Fruit fly (Drosophila melanogaster): Measurements from ENCODE around the gene CG8519.

Gene CG8519

DNA sequence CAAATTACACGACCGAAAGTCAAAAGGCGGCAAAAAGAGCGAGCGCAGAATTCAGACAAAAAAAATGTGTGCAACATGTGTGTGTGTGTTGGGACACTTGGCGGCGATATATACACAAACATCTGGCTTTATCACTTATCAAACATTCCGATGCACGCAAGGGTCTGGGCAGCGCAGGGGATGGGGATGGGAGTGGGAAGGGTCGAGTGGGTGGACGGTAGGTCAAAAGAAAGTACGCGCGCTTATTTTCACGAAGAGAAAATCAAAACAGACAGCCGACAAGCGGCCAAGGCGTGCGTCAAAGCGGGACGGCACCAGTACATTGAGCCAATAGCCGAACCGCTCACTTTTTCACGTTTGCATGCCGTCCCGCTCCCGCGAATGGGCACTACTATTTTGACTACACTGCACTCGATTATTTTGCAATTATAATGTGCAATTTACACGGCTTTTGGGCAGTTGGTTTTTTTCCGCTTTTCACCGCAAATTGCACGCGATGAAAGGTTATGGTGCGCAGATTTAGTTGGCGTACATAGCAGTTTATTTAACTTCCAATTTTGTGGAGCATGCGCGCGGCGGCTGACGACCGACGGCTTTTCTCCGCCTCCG, 37.6 kb downstream of the CG8519 start (continued):
- TF ChIP-seq hth (optimal IDR thresholded peaks at IDR 0.05) = no peak
- peak; percentile 49; the same call in 2 of the 3 replicates for TF ChIP-seq ci (GFP tag; IDR thresholded peaks at IDR 0.05)
- no peak for TF ChIP-seq tx (GFP tag; optimal IDR thresholded peaks at IDR 0.05)
- peak; percentile 93 for TF ChIP-seq Nf-YC (tag; optimal IDR thresholded peaks at IDR 0.05)
- no peak for TF ChIP-seq sima (GFP tag; optimal IDR thresholded peaks at IDR 0.05)
- peak; percentile 100 for TF ChIP-seq twi (tag; optimal IDR thresholded peaks at IDR 0.05)
- TF ChIP-seq crp (GFP tag; optimal IDR thresholded peaks at IDR 0.05) = peak in 1 of 2 experiments; percentile 24
- TF ChIP-seq Atf-2 (GFP tag; optimal IDR thresholded peaks at IDR 0.05) = no peak
- peak; percentile 97 for TF ChIP-seq sr (GFP tag; IDR thresholded peaks at IDR 0.05)
- peak; percentile 99 for TF ChIP-seq psq (GFP tag; optimal IDR thresholded peaks at IDR 0.05)
- no peak for TF ChIP-seq Trl (optimal IDR thresholded peaks at IDR 0.05)
- TF ChIP-seq Trl (GFP tag; optimal IDR thresholded peaks at IDR 0.05) = peak; percentile 3
- peak; percentile 79 for TF ChIP-seq CG32767 (GFP tag; IDR thresholded peaks at IDR 0.05)
- TF ChIP-seq zen2 (GFP tag; IDR thresholded peaks at IDR 0.05; ENCODE audit: partially characterized antibody) = peak; percentile 49; the same call in 2 of the 3 replicates
- no peak for TF ChIP-seq Xbp1 (GFP tag; optimal IDR thresholded peaks at IDR 0.05)
- peak; percentile 54 for TF ChIP-seq CHES-1-like (GFP tag; optimal IDR thresholded peaks at IDR 0.05)

DNA sequence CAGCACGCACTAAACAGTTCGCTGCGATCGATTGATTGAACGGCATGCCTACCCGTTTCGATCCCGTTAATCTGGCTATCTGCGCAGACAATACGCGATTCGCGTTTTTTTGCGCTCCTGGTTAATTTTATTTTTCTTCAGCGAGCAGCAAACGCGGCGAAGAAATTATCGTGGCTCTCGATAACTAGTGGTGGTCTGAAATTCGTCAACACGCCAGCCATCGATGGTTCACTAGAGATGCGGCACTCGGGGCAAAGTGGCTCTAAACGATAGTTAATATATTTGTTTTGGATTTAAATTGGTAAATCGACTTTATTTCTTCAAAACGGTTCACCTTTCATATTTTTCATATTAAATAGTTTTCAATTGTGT, 38.3 kb downstream of the CG8519 start, which contains the start of gene dikar:
Gene dikar, minus strand, starts transcription at position 191 of the 372 bp plus-strand sequence.
- TF ChIP-seq Stat92E (GFP tag; optimal IDR thresholded peaks at IDR 0.05) (peak in 1 of 3 experiments; percentile 20), amos (GFP tag; IDR thresholded peaks at IDR 0.05; ENCODE audit: partially characterized antibody) (peak; percentile 92), Dll (GFP tag; IDR thresholded peaks at IDR 0.05; ENCODE audit: partially characterized antibody) (peak; percentile 74), Hsf (GFP tag; optimal IDR thresholded peaks at IDR 0.05) (peak; percentile 43), CG13287 (GFP tag; IDR thresholded peaks at IDR 0.05; ENCODE audit: partially characterized antibody) (peak; percentile 73), her (GFP tag; optimal IDR thresholded peaks at IDR 0.05) (no peak), lola (GFP tag; optimal IDR thresholded peaks at IDR 0.05) (peak in 1 of 3 experiments; percentile 61), Ets65A (GFP tag) (peak; percentile 94), dmrt99B (tag; optimal IDR thresholded peaks at IDR 0.05) (no peak), Nf-YB (GFP tag; optimal IDR thresholded peaks at IDR 0.05) (no peak), CHES-1-like (GFP tag; optimal IDR thresholded peaks at IDR 0.05) (peak; percentile 28), vvl (GFP tag; IDR thresholded peaks at IDR 0.05) (peak; percentile 82), CG3726 (GFP tag; IDR thresholded peaks at IDR 0.05) (no peak), Ravus (GFP tag; IDR thresholded peaks at IDR 0.05) (no peak), CG42726 (GFP tag; IDR thresholded peaks at IDR 0.05; ENCODE audit: partially characterized antibody) (peak; percentile 81), CG3281 (GFP tag; optimal IDR thresholded peaks at IDR 0.05) (peak; percentile 4), mld (GFP tag; IDR thresholded peaks at IDR 0.05; ENCODE audit: partially characterized antibody) (peak; percentile 56; the same call in 1 of the 3 replicates), CG9876 (GFP tag; optimal IDR thresholded peaks at IDR 0.05) (no peak), CG11504 (tag; optimal IDR thresholded peaks at IDR 0.05) (no peak), CG32767 (GFP tag; IDR thresholded peaks at IDR 0.05) (no peak; the same call in 1 of the 2 replicates), CG7271 (tag; optimal IDR thresholded peaks at IDR 0.05) (no peak), otp (GFP tag; IDR thresholded peaks at IDR 0.05) (peak; percentile 36; the same call in 1 of the 3 replicates), CG34376 (GFP tag; optimal IDR thresholded peaks at IDR 0.05) (peak; percentile 10), CG14014 (GFP tag; IDR thresholded peaks at IDR 0.05) (peak; percentile 79), Bdp1 (GFP tag; optimal IDR thresholded peaks at IDR 0.05) (no peak), ara (GFP tag; IDR thresholded peaks at IDR 0.05) (peak; percentile 50; the same call in 1 of the 2 replicates), CG6791 (GFP tag; IDR thresholded peaks at IDR 0.05; ENCODE audit: partially characterized antibody) (peak; percentile 91), CG6813 (GFP tag; optimal IDR thresholded peaks at IDR 0.05) (no peak), CG6175 (GFP tag; IDR thresholded peaks at IDR 0.05) (0 out of 3 replicates have a peak, but pooled peaks have one; percentile 45), CG3847 (GFP tag; IDR thresholded peaks at IDR 0.05) (peak; percentile 63), CG11696 (GFP tag; IDR thresholded peaks at IDR 0.05) (no peak), sens-2 (GFP tag; IDR thresholded peaks at IDR 0.05) (no peak), ttk (GFP tag; IDR thresholded peaks at IDR 0.05) (peak; percentile 48; the same call in 1 of the 2 replicates), Lim3 (GFP tag; IDR thresholded peaks at IDR 0.05) (no peak), CG4820 (GFP tag; optimal IDR thresholded peaks at IDR 0.05) (peak; percentile 8)

All from whole organism, embryonic.